Worm (Caenorhabditis elegans): ENCODE results near the gene srx-7.

ce11 chrV:553067-553466, 6.9 kb upstream of the srx-7 start, which contains the start of gene C14C6.8:
- TF ChIP-seq pag-3 (tag; optimal IDR thresholded peaks at IDR 0.05; ENCODE audit: borderline replicate concordance) = no peak
- no peak for TF ChIP-seq C08G9.2 (tag; optimal IDR thresholded peaks at IDR 0.05)
- no peak for TF ChIP-seq ama-1 (optimal IDR thresholded peaks at IDR 0.05)
- no peak for TF ChIP-seq tbx-2 (tag; optimal IDR thresholded peaks at IDR 0.05)
